Worm (Caenorhabditis elegans) whole organism, L4 larva: ENCODE data around the gene rbg-1.

ENCODE experiments used
- F26F4.8 ChIP-seq: fragments of 200-800 bp; sonication (Bioruptor generic); conservative IDR thresholded peaks from 2 replicates; pipeline ENCODE4 v1.3.6; 2022; ENCODE audit warnings: missing genetic modification characterization, missing compliant biosample characterization
- F37D6.2 ChIP-seq: sonication (generic microtip); optimal IDR thresholded peaks from 2 replicates; lab custom pipeline; 2016; ENCODE audit warnings: mild to moderate bottlenecking, missing genetic modification characterization, missing compliant biosample characterization
- F44E2.7 ChIP-seq: fragments of 200-800 bp; sonication (Bioruptor generic); IDR thresholded peaks from 2 replicates; pipeline ENCODE4 v2.1.2; 2022; ENCODE audit warnings: missing genetic modification characterization, missing compliant biosample characterization
- F49E8.2 ChIP-seq: sonication (generic microtip); optimal IDR thresholded peaks from 2 replicates; lab custom pipeline; 2016; ENCODE audit warnings: missing compliant biosample characterization, mild to moderate bottlenecking, missing genetic modification characterization, borderline replicate concordance
- R02D3.7 ChIP-seq: fragments of 150-350 bp; sonication (generic microtip); optimal IDR thresholded peaks from 3 replicates; lab custom pipeline; 2014; ENCODE audit warnings: missing biosample characterization, missing genetic modification characterization
- T20F7.1 ChIP-seq: fragments of 200-800 bp; sonication (Bioruptor generic); optimal IDR thresholded peaks from 2 replicates; lab custom pipeline; 2018; ENCODE audit warnings: mild to moderate bottlenecking, missing genetic modification characterization, missing compliant biosample characterization
- ZK546.5 ChIP-seq, 2 experiments: sonication (generic microtip); optimal IDR thresholded peaks; 2 replicates each; lab custom pipeline; 2017; ENCODE audit warnings: missing biosample characterization in 2 of 2, missing genetic modification characterization in 2 of 2
- aha-1 ChIP-seq: fragments of 150-350 bp; peaks from one replicate; lab custom pipeline; 2014; ENCODE audit warnings: missing biosample characterization, missing genetic modification characterization
- aly-2 ChIP-seq: sonication (generic microtip); optimal IDR thresholded peaks from 2 replicates; lab custom pipeline; 2018; ENCODE audit warnings: missing biosample characterization, missing genetic modification characterization
- ceh-32 ChIP-seq: sonication (generic microtip); optimal IDR thresholded peaks from 2 replicates; lab custom pipeline; 2016; ENCODE audit warnings: mild to moderate bottlenecking, missing genetic modification characterization, missing compliant biosample characterization; ENCODE audit not compliant: poor library complexity
- ceh-44 ChIP-seq: fragments of 200-800 bp; sonication (Bioruptor generic); IDR thresholded peaks from 2 replicates; pipeline ENCODE4 v1.3.6; 2022; ENCODE audit warnings: missing genetic modification reagents, missing genetic modification characterization, missing compliant biosample characterization
- dmd-9 ChIP-seq: fragments of 200-800 bp; sonication (Bioruptor generic); IDR thresholded peaks from 2 replicates; pipeline ENCODE4 v1.3.6; 2022; ENCODE audit warnings: missing genetic modification reagents, missing genetic modification characterization, missing compliant biosample characterization
- gei-8 ChIP-seq: fragments of 200-800 bp; sonication (Bioruptor generic); optimal IDR thresholded peaks from 2 replicates; lab custom pipeline; 2018; ENCODE audit warnings: mild to moderate bottlenecking, missing genetic modification characterization, missing compliant biosample characterization
- hif-1 ChIP-seq, 2 experiments: sonication (generic microtip); optimal IDR thresholded peaks; 2 replicates each; lab custom pipeline; 2016 to 2017; ENCODE audit warnings: missing compliant biosample characterization in 2 of 2, missing genetic modification characterization in 2 of 2, missing genetic modification reagents in 2 of 2, missing genotype in 2 of 2, mild to moderate bottlenecking in 1 of 2
- hlh-30 ChIP-seq: sonication (generic microtip); optimal IDR thresholded peaks from 2 replicates; lab custom pipeline; 2017; ENCODE audit warnings: antibody characterized with exemption, mild to moderate bottlenecking, missing genetic modification characterization, missing compliant biosample characterization; ENCODE audit not compliant: insufficient read depth
- hmg-1.1 ChIP-seq: fragments of 200-800 bp; sonication (Bioruptor generic); IDR thresholded peaks from 2 replicates; pipeline ENCODE4 v1.3.6; 2022; ENCODE audit warnings: missing genetic modification reagents, missing genetic modification characterization, missing compliant biosample characterization
- lim-7 ChIP-seq: fragments of 200-800 bp; sonication (Bioruptor generic); IDR thresholded peaks from 2 replicates; pipeline ENCODE4 v1.3.6; 2022; ENCODE audit warnings: missing genetic modification characterization, missing compliant biosample characterization
- lir-3 ChIP-seq: sonication (generic microtip); optimal IDR thresholded peaks from 2 replicates; lab custom pipeline; 2016; ENCODE audit warnings: mild to moderate bottlenecking, missing genetic modification characterization, missing compliant biosample characterization
- madf-5 ChIP-seq, 2 experiments: fragments of 200-800 bp; sonication (Bioruptor generic); IDR thresholded peaks; 2 replicates each; pipeline ENCODE4 v1.3.6; 2022; ENCODE audit warnings: missing compliant biosample characterization in 2 of 2, missing genetic modification characterization in 2 of 2
- madf-9 ChIP-seq: fragments of 200-800 bp; sonication (Bioruptor generic); conservative IDR thresholded peaks from 2 replicates; pipeline ENCODE4 v1.3.6; 2022; ENCODE audit warnings: missing genetic modification reagents, missing genetic modification characterization, missing compliant biosample characterization
- mxl-3 ChIP-seq: fragments of 200-800 bp; sonication (Bioruptor generic); optimal IDR thresholded peaks from 2 replicates; lab custom pipeline; 2018; ENCODE audit warnings: mild to moderate bottlenecking, missing genetic modification characterization, missing compliant biosample characterization
- nhr-10 ChIP-seq: fragments of 150-350 bp; optimal IDR thresholded peaks from 2 replicates; lab custom pipeline; 2014; ENCODE audit warnings: missing biosample characterization, missing genetic modification characterization
- nhr-41 ChIP-seq: fragments of 200-800 bp; sonication (Bioruptor generic); IDR thresholded peaks from 2 replicates; pipeline ENCODE4 v1.3.6; 2022; ENCODE audit warnings: missing genetic modification reagents, missing genetic modification characterization, missing compliant biosample characterization
- nhr-77 ChIP-seq: fragments of 150-350 bp; optimal IDR thresholded peaks from 2 replicates; lab custom pipeline; 2014; ENCODE audit warnings: missing biosample characterization, missing genetic modification characterization
- pha-4 ChIP-seq, 2 experiments: fragments of 150-350 bp in 1 of 2; fragments of 200-800 bp in 1 of 2; sonication (Bioruptor generic) in 1 of 2; IDR thresholded peaks in 1 of 2; optimal IDR thresholded peaks in 1 of 2; 2 replicates each; pipeline versions ENCODE4 v1.3.6 to Lab custom; 2014 to 2022; ENCODE audit warnings: missing genetic modification characterization in 2 of 2, missing genetic modification reagents in 2 of 2, missing biosample characterization in 1 of 2, missing compliant biosample characterization in 1 of 2
- rbr-2 ChIP-seq: sonication (generic microtip); optimal IDR thresholded peaks from 2 replicates; lab custom pipeline; 2016; ENCODE audit warnings: missing genotype, missing genetic modification characterization, missing compliant biosample characterization
- set-16 ChIP-seq: fragments of 200-800 bp; sonication (Bioruptor generic); IDR thresholded peaks from 2 replicates; pipeline ENCODE4 v1.3.6; 2022; ENCODE audit warnings: missing genetic modification reagents, missing genetic modification characterization, missing compliant biosample characterization
- skn-1 ChIP-seq: fragments of 150-350 bp; optimal IDR thresholded peaks from 2 replicates; lab custom pipeline; 2014; ENCODE audit warnings: missing biosample characterization, missing genetic modification characterization
- tag-97 ChIP-seq: fragments of 200-800 bp; sonication (Bioruptor generic); IDR thresholded peaks from 2 replicates; pipeline ENCODE4 v1.3.6; 2022; ENCODE audit warnings: missing genetic modification characterization, missing compliant biosample characterization
- tra-1 ChIP-seq: fragments of 200-800 bp; sonication (Bioruptor generic); IDR thresholded peaks from 2 replicates; pipeline ENCODE4 v1.3.6; 2022; ENCODE audit warnings: missing genetic modification reagents, missing genetic modification characterization, missing compliant biosample characterization
- unc-130 ChIP-seq: sonication (generic microtip); optimal IDR thresholded peaks from 2 replicates; lab custom pipeline; 2016; ENCODE audit warnings: missing genetic modification reagents, missing genetic modification characterization, missing compliant biosample characterization
- unc-39 ChIP-seq: sonication (generic microtip); optimal IDR thresholded peaks from 2 replicates; lab custom pipeline; 2017; ENCODE audit warnings: missing biosample characterization, missing genetic modification characterization
- unc-62 ChIP-seq, 3 experiments: fragments of 150-350 bp in 1 of 3; sonication (generic microtip); optimal IDR thresholded peaks in 2 of 3; peaks in 1 of 3; 1 replicate in 1 of 3; 2 replicates in 2 of 3; lab custom pipeline; 2014 to 2017; ENCODE audit warnings: missing biosample characterization in 3 of 3, missing genetic modification characterization in 3 of 3, missing genetic modification reagents in 3 of 3, missing genotype in 1 of 3
- vab-7 ChIP-seq: fragments of 200-800 bp; sonication (Bioruptor generic); IDR thresholded peaks from 2 replicates; pipeline ENCODE4 v1.3.6; 2022; ENCODE audit warnings: missing genetic modification reagents, missing genetic modification characterization, missing compliant biosample characterization
- zfp-3 ChIP-seq: fragments of 200-800 bp; sonication (Bioruptor generic); conservative IDR thresholded peaks from 2 replicates; pipeline ENCODE4 v1.3.6; 2022; ENCODE audit warnings: missing genetic modification reagents, missing genetic modification characterization, missing compliant biosample characterization
- ztf-11 ChIP-seq: fragments of 150-350 bp; optimal IDR thresholded peaks from 2 replicates; lab custom pipeline; 2014; ENCODE audit warnings: missing biosample characterization, missing genetic modification characterization
- ztf-7 ChIP-seq: fragments of 150-350 bp; optimal IDR thresholded peaks from 2 replicates; lab custom pipeline; 2014; ENCODE audit warnings: missing biosample characterization, missing genetic modification characterization

The rbg-1 gene

ce11 chrX:14960841-14961240, 22.5 kb upstream of the rbg-1 start:
- no peak for TF ChIP-seq skn-1 (tag; lab: Kevin White, UChicago)
- TF ChIP-seq set-16 (GFP tag; lab: Robert Waterston, UW) = peak; percentile 92
- 0 out of 4 replicates have a peak, but pooled peaks of 1 of the 2 experiments have one; percentile 43 for TF ChIP-seq madf-5 (GFP tag; IDR thresholded peaks at IDR 0.05; lab: Robert Waterston, UW)

- TF ChIP-seq aha-1 (tag; lab: Kevin White, UChicago) (peak; percentile 28), mxl-3 (no peak), zfp-3 (no peak), madf-9 (no peak)
Observed at ce11 chrX:14961471-14961870, 21.9 kb upstream of the rbg-1 start, which contains the start of gene idpp-3. Gene idpp-3, minus strand, starts transcription at chrX:14961571.

ce11 chrX:14962456-14962855, 20.9 kb upstream of the rbg-1 start, which contains the start of gene rgs-10:
Gene rgs-10, plus strand, starts transcription at chrX:14962756.
- TF ChIP-seq nhr-41 (GFP tag; lab: Robert Waterston, UW) = no peak
- TF ChIP-seq aly-2 = no peak
- no peak for TF ChIP-seq rbr-2 (tag; lab: Kevin White, UChicago)
- no peak for TF ChIP-seq unc-62 (GFP tag; optimal IDR thresholded peaks at IDR 0.05 in 1 of 2; lab: Kevin White, UChicago)
- no peak for TF ChIP-seq unc-62 (tag; optimal IDR thresholded peaks at IDR 0.05; lab: Kevin White, UChicago)
- no peak for TF ChIP-seq unc-39 (tag; lab: Kevin White, UChicago)
- TF ChIP-seq R02D3.7 (tag; lab: Kevin White, UChicago) = no peak
- no peak for TF ChIP-seq gei-8 (GFP tag; lab: Kevin White, UChicago)
- TF ChIP-seq vab-7 = no peak
- no peak for TF ChIP-seq F49E8.2 (tag; lab: Kevin White, UChicago)
- TF ChIP-seq lir-3 = no peak
- TF ChIP-seq F26F4.8 = no peak
- TF ChIP-seq pha-4 (GFP tag; IDR thresholded peaks at IDR 0.05; lab: Robert Waterston, UW) = no peak
- no peak for TF ChIP-seq pha-4 (tag; optimal IDR thresholded peaks at IDR 0.05; lab: Kevin White, UChicago)
- TF ChIP-seq F37D6.2 (tag; lab: Kevin White, UChicago) = no peak
- no peak for TF ChIP-seq nhr-10
- TF ChIP-seq ztf-11 (tag; lab: Kevin White, UChicago) = no peak
- TF ChIP-seq hmg-1.1 (GFP tag; lab: Robert Waterston, UW) = no peak
- no peak for TF ChIP-seq F44E2.7 (GFP tag; lab: Robert Waterston, UW)
- no peak for TF ChIP-seq hlh-30 (tag; lab: Kevin White, UChicago)

- TF ChIP-seq T20F7.1 (GFP tag; lab: Kevin White, UChicago) = no peak
- TF ChIP-seq ztf-11 (tag; lab: Kevin White, UChicago) = no peak
- TF ChIP-seq hif-1 (tag; optimal IDR thresholded peaks at IDR 0.05; lab: Kevin White, UChicago) = no peak
- no peak for TF ChIP-seq gei-8 (GFP tag; lab: Kevin White, UChicago)
- no peak for TF ChIP-seq tag-97 (GFP tag; lab: Robert Waterston, UW)
- no peak for TF ChIP-seq ceh-32 (tag; lab: Kevin White, UChicago)
- TF ChIP-seq lim-7 (GFP tag; lab: Robert Waterston, UW) = no peak
- no peak for TF ChIP-seq ZK546.5 (tag; optimal IDR thresholded peaks at IDR 0.05; lab: Kevin White, UChicago)
- TF ChIP-seq skn-1 (tag; lab: Kevin White, UChicago) = no peak
- TF ChIP-seq tra-1 (GFP tag; lab: Robert Waterston, UW) = no peak
- no peak for TF ChIP-seq unc-130 (GFP tag; lab: Kevin White, UChicago)
- no peak for TF ChIP-seq nhr-77
- no peak for TF ChIP-seq hmg-1.1 (GFP tag; lab: Robert Waterston, UW)
- no peak for TF ChIP-seq madf-9
- no peak for TF ChIP-seq ceh-44 (GFP tag; lab: Robert Waterston, UW)
- no peak for TF ChIP-seq F26F4.8
- TF ChIP-seq dmd-9 (GFP tag; lab: Robert Waterston, UW) = no peak
- no peak for TF ChIP-seq ztf-7 (tag; lab: Kevin White, UChicago)
- TF ChIP-seq F37D6.2 (tag; lab: Kevin White, UChicago) = no peak
Observed at ce11 chrX:14964253-14964652, 19.1 kb upstream of the rbg-1 start, which contains the start of gene rgs-11. Gene rgs-11, plus strand, starts transcription at chrX:14964553.
